Worm (Caenorhabditis elegans) whole organism, young adult: Measurements from ENCODE around the gene pptr-2.

Experiments used
- F52B5.7 ChIP-seq: sonication (generic microtip); optimal IDR thresholded peaks from 2 replicates; lab custom pipeline; 2016; ENCODE audit warnings: mild to moderate bottlenecking, missing genetic modification characterization, missing compliant biosample characterization
- ceh-58 ChIP-seq: fragments of 200-800 bp; sonication (Bioruptor generic); IDR thresholded peaks from 2 replicates; pipeline ENCODE4 v1.3.6; 2022; ENCODE audit warnings: missing genetic modification characterization, missing compliant biosample characterization
- ekl-4 ChIP-seq: fragments of 200-800 bp; sonication (Bioruptor generic); IDR thresholded peaks from 2 replicates; pipeline ENCODE4 v1.3.6; 2022; ENCODE audit warnings: missing genetic modification reagents, missing genetic modification characterization, missing compliant biosample characterization
- madf-10 ChIP-seq: sonication (generic microtip); optimal IDR thresholded peaks from 2 replicates; lab custom pipeline; 2016; ENCODE audit warnings: mild to moderate bottlenecking, missing genetic modification characterization, missing compliant biosample characterization
- madf-3 ChIP-seq: fragments of 200-800 bp; sonication (Bioruptor generic); IDR thresholded peaks from 2 replicates; pipeline ENCODE4 v1.3.6; 2022; ENCODE audit warnings: missing genetic modification reagents, missing genetic modification characterization, missing compliant biosample characterization
- nfya-2 ChIP-seq: fragments of 200-800 bp; sonication (Bioruptor generic); IDR thresholded peaks from 2 replicates; pipeline ENCODE4 v1.3.6; 2022; ENCODE audit warnings: missing genetic modification reagents, missing genetic modification characterization, missing compliant biosample characterization
- nhr-90 ChIP-seq: sonication (generic microtip); optimal IDR thresholded peaks from 2 replicates; lab custom pipeline; 2016; ENCODE audit warnings: missing genotype, mild to moderate bottlenecking, missing genetic modification characterization, missing compliant biosample characterization
- rcor-1 ChIP-seq: fragments of 200-800 bp; sonication (Bioruptor generic); IDR thresholded peaks from 2 replicates; pipeline ENCODE4 v1.3.6; 2022; ENCODE audit warnings: missing genetic modification reagents, missing genetic modification characterization, missing compliant biosample characterization
- sptf-2 ChIP-seq: fragments of 200-800 bp; sonication (Bioruptor generic); optimal IDR thresholded peaks from 2 replicates; lab custom pipeline; 2018; ENCODE audit warnings: mild to moderate bottlenecking, missing genetic modification characterization, missing compliant biosample characterization

DNA sequence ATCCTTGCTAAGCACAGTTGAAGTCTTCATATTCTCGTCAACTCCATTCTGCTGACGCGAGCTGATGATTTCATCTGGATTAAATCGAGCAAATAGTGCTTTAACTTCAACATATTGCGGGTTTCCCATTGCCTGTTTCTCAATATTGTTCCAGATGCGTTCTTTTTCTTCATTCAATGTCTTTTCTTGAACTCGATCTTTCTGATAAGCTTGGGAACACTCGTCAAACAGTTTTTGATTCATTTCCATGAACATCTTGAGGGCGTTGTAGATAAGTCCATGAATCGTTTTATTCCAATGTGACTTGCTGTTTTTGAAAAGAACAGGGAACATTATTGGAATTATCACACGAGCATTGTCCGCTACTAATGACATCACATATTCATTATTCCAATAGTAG lies 7.0 kb downstream of the pptr-2 start:
- no peak for TF ChIP-seq ekl-4
- no peak for TF ChIP-seq madf-3 (GFP tag; lab: Robert Waterston, UW)
- TF ChIP-seq nfya-2 = no peak
- no peak for TF ChIP-seq sptf-2 (GFP tag; lab: Kevin White, UChicago)
- TF ChIP-seq ceh-58 (GFP tag; lab: Robert Waterston, UW) = no peak
- TF ChIP-seq madf-10 (tag; lab: Kevin White, UChicago) = no peak
- no peak for TF ChIP-seq F52B5.7
- no peak for TF ChIP-seq rcor-1
- no peak for TF ChIP-seq nhr-90
